Worm (Caenorhabditis elegans) whole organism, young adult: Measurements from ENCODE around the gene nape-2.

Source experiments
- B0019.2 ChIP-seq: fragments of 200-800 bp; sonication (Bioruptor generic); conservative IDR thresholded peaks from 2 replicates; pipeline ENCODE4 v1.3.6; 2022; ENCODE audit warnings: missing genetic modification reagents, missing genetic modification characterization, missing compliant biosample characterization
- B0336.3 ChIP-seq: fragments of 200-800 bp; sonication (Bioruptor generic); IDR thresholded peaks from 2 replicates; pipeline ENCODE4 v1.3.6; 2022; ENCODE audit warnings: missing genetic modification characterization, missing compliant biosample characterization
- C06A6.2 ChIP-seq: fragments of 200-800 bp; sonication (Bioruptor generic); conservative IDR thresholded peaks from 2 replicates; pipeline ENCODE4 v1.3.6; 2022; ENCODE audit warnings: missing genetic modification characterization, missing compliant biosample characterization
- F22D6.2 ChIP-seq: sonication (generic microtip); optimal IDR thresholded peaks from 2 replicates; lab custom pipeline; 2016; ENCODE audit warnings: mild to moderate bottlenecking, missing genetic modification characterization, missing compliant biosample characterization
- F39B2.1 ChIP-seq: fragments of 200-800 bp; sonication (Bioruptor generic); IDR thresholded peaks from 2 replicates; pipeline ENCODE4 v1.3.6; 2022; ENCODE audit warnings: missing genetic modification reagents, missing genetic modification characterization, missing compliant biosample characterization
- K11D2.4 ChIP-seq: fragments of 200-800 bp; sonication (Bioruptor generic); IDR thresholded peaks from 2 replicates; pipeline ENCODE4 v1.3.6; 2022; ENCODE audit warnings: missing genetic modification reagents, missing genetic modification characterization, missing compliant biosample characterization
- K12H6.12 ChIP-seq: fragments of 200-800 bp; sonication (Bioruptor generic); optimal IDR thresholded peaks from 2 replicates; lab custom pipeline; 2018; ENCODE audit warnings: mild to moderate bottlenecking, missing genetic modification characterization, missing compliant biosample characterization
- T07F8.4 ChIP-seq: sonication (generic microtip); optimal IDR thresholded peaks from 2 replicates; lab custom pipeline; 2016; ENCODE audit warnings: mild to moderate bottlenecking, missing genetic modification characterization, moderate library complexity, missing compliant biosample characterization
- Y53F4B.3 ChIP-seq: fragments of 200-800 bp; sonication (Bioruptor generic); IDR thresholded peaks from 2 replicates; pipeline ENCODE4 v1.3.6; 2022; ENCODE audit warnings: missing genetic modification reagents, missing genetic modification characterization, missing compliant biosample characterization
- Y67H2A.10 ChIP-seq: fragments of 200-800 bp; sonication (Bioruptor generic); conservative IDR thresholded peaks from 2 replicates; pipeline ENCODE4 v1.3.6; 2022; ENCODE audit warnings: missing genetic modification reagents, missing genetic modification characterization, missing compliant biosample characterization
- akir-1 ChIP-seq: fragments of 200-800 bp; sonication (Bioruptor generic); optimal IDR thresholded peaks from 2 replicates; lab custom pipeline; 2018; ENCODE audit warnings: mild to moderate bottlenecking, missing genetic modification characterization, moderate library complexity, missing compliant biosample characterization
- attf-5 ChIP-seq: fragments of 200-800 bp; sonication (Bioruptor generic); optimal IDR thresholded peaks from 2 replicates; lab custom pipeline; 2018; ENCODE audit warnings: mild to moderate bottlenecking, missing genetic modification characterization, missing compliant biosample characterization
- cebp-1 ChIP-seq, 2 experiments: fragments of 200-800 bp in 1 of 2; sonication (Bioruptor generic) in 1 of 2; sonication (generic microtip) in 1 of 2; IDR thresholded peaks in 1 of 2; optimal IDR thresholded peaks in 1 of 2; 2 replicates each; pipeline versions ENCODE4 v1.3.6 to Lab custom; 2017 to 2022; ENCODE audit warnings: missing compliant biosample characterization in 2 of 2, missing genetic modification characterization in 2 of 2, mild to moderate bottlenecking in 1 of 2, missing genetic modification reagents in 1 of 2, moderate library complexity in 1 of 2
- chd-7 ChIP-seq: sonication (generic microtip); optimal IDR thresholded peaks from 2 replicates; lab custom pipeline; 2016; ENCODE audit warnings: mild to moderate bottlenecking, missing genetic modification characterization, moderate library complexity, missing compliant biosample characterization
- dox-1 ChIP-seq: fragments of 200-800 bp; sonication (Bioruptor generic); IDR thresholded peaks from 2 replicates; pipeline ENCODE4 v1.3.6; 2022; ENCODE audit warnings: missing genetic modification reagents, missing genetic modification characterization, missing compliant biosample characterization
- egl-44 ChIP-seq: fragments of 200-800 bp; sonication (Bioruptor generic); IDR thresholded peaks from 2 replicates; pipeline ENCODE4 v1.3.6; 2022; ENCODE audit warnings: missing genetic modification reagents, missing genetic modification characterization, missing compliant biosample characterization
- hlh-12 ChIP-seq: sonication (generic microtip); optimal IDR thresholded peaks from 2 replicates; lab custom pipeline; 2016; ENCODE audit warnings: missing genetic modification characterization, missing compliant biosample characterization
- hmg-1.2 ChIP-seq: fragments of 200-800 bp; sonication (Bioruptor generic); IDR thresholded peaks from 2 replicates; pipeline ENCODE4 v1.3.6; 2022; ENCODE audit warnings: missing genetic modification reagents, missing genetic modification characterization, missing compliant biosample characterization
- lag-1 ChIP-seq: fragments of 200-800 bp; sonication (Bioruptor generic); IDR thresholded peaks from 2 replicates; pipeline ENCODE4 v1.3.6; 2022; ENCODE audit warnings: missing genetic modification reagents, missing genetic modification characterization, missing compliant biosample characterization
- let-607 ChIP-seq, 2 experiments: fragments of 200-800 bp in 1 of 2; sonication (Bioruptor generic) in 1 of 2; sonication (generic microtip) in 1 of 2; optimal IDR thresholded peaks; 2 replicates each; lab custom pipeline; 2016 to 2018; ENCODE audit warnings: mild to moderate bottlenecking in 2 of 2, missing compliant biosample characterization in 2 of 2, missing genetic modification characterization in 2 of 2, moderate library complexity in 2 of 2, missing genotype in 1 of 2
- lin-26 ChIP-seq: fragments of 200-800 bp; sonication (Bioruptor generic); IDR thresholded peaks from 2 replicates; pipeline ENCODE4 v1.3.6; 2022; ENCODE audit warnings: missing genetic modification reagents, missing genetic modification characterization, missing compliant biosample characterization
- lin-35 ChIP-seq, 3 experiments: fragments of 150-350 bp in 2 of 3; sonication (generic microtip) in 1 of 3; optimal IDR thresholded peaks; 2 replicates each; lab custom pipeline; 2014 to 2018; ENCODE audit warnings: missing biosample characterization in 3 of 3, missing genetic modification characterization in 3 of 3, missing genetic modification reagents in 3 of 3
- lin-40 ChIP-seq: sonication (generic microtip); optimal IDR thresholded peaks from 2 replicates; lab custom pipeline; 2016; ENCODE audit warnings: missing genetic modification characterization, mild to moderate bottlenecking, missing compliant biosample characterization, missing genotype, missing genetic modification reagents
- lir-1 ChIP-seq: fragments of 200-800 bp; sonication (Bioruptor generic); conservative IDR thresholded peaks from 2 replicates; pipeline ENCODE4 v1.3.6; 2022; ENCODE audit warnings: missing genetic modification reagents, missing genetic modification characterization, missing compliant biosample characterization
- madf-10 ChIP-seq: sonication (generic microtip); optimal IDR thresholded peaks from 2 replicates; lab custom pipeline; 2016; ENCODE audit warnings: mild to moderate bottlenecking, missing genetic modification characterization, missing compliant biosample characterization
- madf-3 ChIP-seq: fragments of 200-800 bp; sonication (Bioruptor generic); IDR thresholded peaks from 2 replicates; pipeline ENCODE4 v1.3.6; 2022; ENCODE audit warnings: missing genetic modification reagents, missing genetic modification characterization, missing compliant biosample characterization
- madf-8 ChIP-seq: fragments of 200-800 bp; sonication (Bioruptor generic); conservative IDR thresholded peaks from 2 replicates; pipeline ENCODE4 v1.3.6; 2022; ENCODE audit warnings: missing genetic modification reagents, missing genetic modification characterization, missing compliant biosample characterization
- mcd-1 ChIP-seq: fragments of 200-800 bp; sonication (Bioruptor generic); IDR thresholded peaks from 2 replicates; pipeline ENCODE4 v1.3.6; 2022; ENCODE audit warnings: missing genetic modification reagents, missing genetic modification characterization, missing compliant biosample characterization
- nfya-2 ChIP-seq: fragments of 200-800 bp; sonication (Bioruptor generic); IDR thresholded peaks from 2 replicates; pipeline ENCODE4 v1.3.6; 2022; ENCODE audit warnings: missing genetic modification reagents, missing genetic modification characterization, missing compliant biosample characterization
- nhr-80 ChIP-seq: sonication (generic microtip); optimal IDR thresholded peaks from 2 replicates; lab custom pipeline; 2016; ENCODE audit warnings: missing genetic modification characterization, missing compliant biosample characterization
- pha-4 ChIP-seq: fragments of 150-350 bp; sonication (generic microtip); optimal IDR thresholded peaks from 2 replicates; lab custom pipeline; 2014; ENCODE audit warnings: missing biosample characterization, missing genetic modification reagents, missing genetic modification characterization
- sdz-38 ChIP-seq: sonication (generic microtip); optimal IDR thresholded peaks from 2 replicates; lab custom pipeline; 2016; ENCODE audit warnings: missing genotype, missing genetic modification characterization, missing compliant biosample characterization
- snpc-1.3 ChIP-seq: sonication (generic microtip); optimal IDR thresholded peaks from 2 replicates; lab custom pipeline; 2017; ENCODE audit warnings: missing genetic modification characterization, mild to moderate bottlenecking, missing compliant biosample characterization, antibody characterized with exemption, moderate library complexity, missing genotype, missing genetic modification reagents; ENCODE audit not compliant: insufficient read depth
- sptf-2 ChIP-seq: fragments of 200-800 bp; sonication (Bioruptor generic); optimal IDR thresholded peaks from 2 replicates; lab custom pipeline; 2018; ENCODE audit warnings: mild to moderate bottlenecking, missing genetic modification characterization, missing compliant biosample characterization
- zfh-2 ChIP-seq: fragments of 200-800 bp; sonication (Bioruptor generic); conservative IDR thresholded peaks from 2 replicates; pipeline ENCODE4 v1.3.6; 2022; ENCODE audit warnings: missing genetic modification reagents, missing genetic modification characterization, missing compliant biosample characterization
- ztf-25 ChIP-seq: fragments of 200-800 bp; sonication (Bioruptor generic); IDR thresholded peaks from 2 replicates; pipeline ENCODE4 v1.3.6; 2022; ENCODE audit warnings: missing genetic modification reagents, missing genetic modification characterization, missing compliant biosample characterization

nape-2 gene

ce11 chrIV:3740830-3741477 lies 2.2 kb upstream of the nape-2 start, which contains the start of gene nape-1:
Gene nape-1 (minus strand): TSS chrIV:3740880.
- TF ChIP-seq K12H6.12 (tag; lab: Kevin White, UChicago) (peak; percentile 10), F22D6.2 (no peak), Y53F4B.3 (GFP tag; lab: Robert Waterston, UW) (no peak), cebp-1 (GFP tag; IDR thresholded peaks at IDR 0.05; lab: Robert Waterston, UW) (no peak), cebp-1 (tag; optimal IDR thresholded peaks at IDR 0.05; lab: Kevin White, UChicago) (peak; percentile 25), egl-44 (GFP tag; lab: Robert Waterston, UW) (no peak), mcd-1 (GFP tag; lab: Robert Waterston, UW) (peak; percentile 58), Y67H2A.10 (GFP tag; lab: Robert Waterston, UW) (no peak), madf-10 (tag; lab: Kevin White, UChicago) (no peak), B0019.2 (GFP tag; lab: Robert Waterston, UW) (no peak), snpc-1.3 (tag; lab: Kevin White, UChicago) (no peak), sdz-38 (tag; lab: Kevin White, UChicago) (no peak), lag-1 (GFP tag; lab: Robert Waterston, UW) (no peak), lin-26 (GFP tag; lab: Robert Waterston, UW) (0 out of 2 replicates have a peak, but pooled peaks have one; percentile 22), B0336.3 (GFP tag; lab: Robert Waterston, UW) (no peak), chd-7 (tag; lab: Kevin White, UChicago) (no peak), dox-1 (GFP tag; lab: Robert Waterston, UW) (peak; percentile 32; the same call in 1 of the 2 replicates), attf-5 (GFP tag; lab: Kevin White, UChicago) (peak; percentile 65), lin-35 (GFP tag; optimal IDR thresholded peaks at IDR 0.05; lab: Kevin White, UChicago) (no peak), nfya-2 (GFP tag; lab: Robert Waterston, UW) (no peak), C06A6.2 (no peak), let-607 (tag; optimal IDR thresholded peaks at IDR 0.05; lab: Kevin White, UChicago) (peak; percentile 6 to 7), lin-40 (tag; lab: Kevin White, UChicago) (peak; percentile 23), akir-1 (GFP tag; lab: Kevin White, UChicago) (no peak), pha-4 (tag; lab: Kevin White, UChicago) (peak; percentile 91), hmg-1.2 (GFP tag; lab: Robert Waterston, UW) (no peak), F39B2.1 (GFP tag; lab: Robert Waterston, UW) (no peak), ztf-25 (no peak), nhr-80 (tag; lab: Kevin White, UChicago) (peak; percentile 72), sptf-2 (GFP tag; lab: Kevin White, UChicago) (no peak), K11D2.4 (GFP tag; lab: Robert Waterston, UW) (peak; percentile 51; the same call in 1 of the 2 replicates), madf-8 (no peak), T07F8.4 (no peak), lir-1 (no peak)
- TF ChIP-seq, all 124 proteins: peak for 11

ce11 chrIV:3736244-3736643 lies 2.5 kb downstream of the nape-2 start:
- no peak for TF ChIP-seq hlh-12 (tag; lab: Kevin White, UChicago)
- TF ChIP-seq zfh-2 (GFP tag; lab: Robert Waterston, UW) = peak; percentile 60; the same call in 1 of the 2 replicates
- 0 out of 2 replicates have a peak, but pooled peaks have one; percentile 17 for TF ChIP-seq madf-3 (GFP tag; lab: Robert Waterston, UW)
- TF ChIP-seq C06A6.2 = no peak
- TF ChIP-seq, all 124 proteins: peak for 2
